Fruit fly (Drosophila melanogaster): Measurements from ENCODE around the gene Msp300.

DNA sequence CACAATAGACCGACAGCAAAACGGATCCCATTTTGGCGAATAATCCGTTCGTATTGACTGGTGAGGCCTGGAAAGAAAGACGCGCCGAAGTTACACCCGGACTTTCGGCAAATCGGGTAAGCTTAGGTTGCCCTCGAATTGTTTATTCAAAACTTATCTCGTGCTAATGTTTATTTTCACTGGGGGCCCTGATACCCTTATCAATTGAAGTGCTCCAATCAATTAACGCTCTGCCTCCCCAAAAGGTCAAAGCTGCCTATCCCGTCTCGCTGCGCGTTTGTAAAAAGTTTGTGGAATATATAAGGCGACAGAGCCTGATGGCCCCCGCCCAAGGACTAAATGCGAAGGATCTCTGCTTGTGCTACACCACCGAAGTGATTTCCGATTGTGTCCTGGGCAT, 110.3 kb downstream of the Msp300 start:
- no peak for TF ChIP-seq CG15710 (tag; optimal IDR thresholded peaks at IDR 0.05)
- no peak for TF ChIP-seq CG13204 (GFP tag; optimal IDR thresholded peaks at IDR 0.05)
- TF ChIP-seq CG8159 (tag; optimal IDR thresholded peaks at IDR 0.05): no peak
- no peak for TF ChIP-seq D1 (tag; optimal IDR thresholded peaks at IDR 0.05)
- no peak for TF ChIP-seq CG32121 (GFP tag; IDR thresholded peaks at IDR 0.05)
- no peak for TF ChIP-seq Pif1A (GFP tag; optimal IDR thresholded peaks at IDR 0.05)
- no peak for TF ChIP-seq gl (tag; optimal IDR thresholded peaks at IDR 0.05)
- TF ChIP-seq CG10348 (GFP tag; IDR thresholded peaks at IDR 0.05): no peak
- TF ChIP-seq CG14655 (GFP tag; optimal IDR thresholded peaks at IDR 0.05): no peak
